ENCODE assay signal across 1 fruit fly cellular context in genomic region chr2L:3475948-3476347, dm6.
A peak's percentile ranks its signal among the peaks of the same experiment; 100 is the strongest.
TF ChIP-seq lines count a peak whose summit lies in the region.

No protein-coding gene starts in this region.

TF ChIP-seq in whole organism, embryonic, 481 proteins besides CTCF, POLR2A, EP300 and RAD21 (continued from another document and continues in another):
- no peak for TF ChIP-seq CG16813 (GFP tag; IDR thresholded peaks at IDR 0.05; lab: Robert Waterston, UW; ENCODE audit: partially characterized antibody)
- no peak for TF ChIP-seq CG6654 (GFP tag; optimal IDR thresholded peaks at IDR 0.05; lab: Kevin White, UChicago)
- peak; percentile 94 for TF ChIP-seq D19A (tag; optimal IDR thresholded peaks at IDR 0.05; lab: Kevin White, UChicago)
- peak; percentile 38 for TF ChIP-seq CG14667 (GFP tag; IDR thresholded peaks at IDR 0.05; lab: Robert Waterston, UW)
- peak; percentile 82 for TF ChIP-seq CG18619 (GFP tag; optimal IDR thresholded peaks at IDR 0.05; lab: Kevin White, UChicago)
- no peak for TF ChIP-seq CG10959 (GFP tag; IDR thresholded peaks at IDR 0.05; lab: Robert Waterston, UW)
- peak; percentile 21 for TF ChIP-seq CG4854 (GFP tag; optimal IDR thresholded peaks at IDR 0.05; lab: Kevin White, UChicago)
- TF ChIP-seq br (optimal IDR thresholded peaks at IDR 0.05; lab: Kevin White, UChicago), result no peak
- TF ChIP-seq phol (tag; optimal IDR thresholded peaks at IDR 0.05; lab: Kevin White, UChicago), result peak; percentile 60
- TF ChIP-seq pan (optimal IDR thresholded peaks at IDR 0.05; lab: Kevin White, UChicago), result no peak
- TF ChIP-seq pan (GFP tag; optimal IDR thresholded peaks at IDR 0.05 in 1 of 2, IDR thresholded peaks at IDR 0.05 in 1 of 2), result peak in 1 of 2 experiments; percentile 72
- peak; percentile 78 for TF ChIP-seq CG9437 (GFP tag; optimal IDR thresholded peaks at IDR 0.05; lab: Kevin White, UChicago)
- peak; percentile 53 for TF ChIP-seq mam (GFP tag; optimal IDR thresholded peaks at IDR 0.05; lab: Kevin White, UChicago)
- peak; percentile 24 for TF ChIP-seq CG12219 (GFP tag; optimal IDR thresholded peaks at IDR 0.05; lab: Kevin White, UChicago)
- TF ChIP-seq CG12942 (GFP tag; optimal IDR thresholded peaks at IDR 0.05; lab: Kevin White, UChicago), result no peak
- TF ChIP-seq CG15696 (tag; optimal IDR thresholded peaks at IDR 0.05; lab: Kevin White, UChicago), result no peak
- TF ChIP-seq Hr3 (GFP tag; optimal IDR thresholded peaks at IDR 0.05; lab: Kevin White, UChicago), result peak; percentile 49
- peak; percentile 74 for TF ChIP-seq CG12391 (tag; optimal IDR thresholded peaks at IDR 0.05; lab: Kevin White, UChicago)
- TF ChIP-seq CG4730 (GFP tag; IDR thresholded peaks at IDR 0.05; lab: Robert Waterston, UW), result peak; percentile 35; the same call in 1 of the 2 replicates
- no peak for TF ChIP-seq CG9797 (GFP tag; optimal IDR thresholded peaks at IDR 0.05; lab: Kevin White, UChicago)
- no peak for TF ChIP-seq CG1024 (GFP tag; IDR thresholded peaks at IDR 0.05; lab: Robert Waterston, UW)
- no peak for TF ChIP-seq pfk (GFP tag; optimal IDR thresholded peaks at IDR 0.05; lab: Kevin White, UChicago)
- no peak for TF ChIP-seq zfh1 (GFP tag; IDR thresholded peaks at IDR 0.05; lab: Robert Waterston, UW)
- TF ChIP-seq CG13123 (GFP tag; optimal IDR thresholded peaks at IDR 0.05; lab: Kevin White, UChicago), result no peak
- peak; percentile 35; the same call in 1 of the 2 replicates for TF ChIP-seq wor (GFP tag; IDR thresholded peaks at IDR 0.05; lab: Robert Waterston, UW)
- peak; percentile 71 for TF ChIP-seq CG4424 (GFP tag; optimal IDR thresholded peaks at IDR 0.05; lab: Kevin White, UChicago)
- no peak for TF ChIP-seq tll (GFP tag; optimal IDR thresholded peaks at IDR 0.05; lab: Kevin White, UChicago)
- TF ChIP-seq knrl (GFP tag; IDR thresholded peaks at IDR 0.05; lab: Robert Waterston, UW; ENCODE audit: partially characterized antibody), result no peak
- TF ChIP-seq tup (GFP tag; optimal IDR thresholded peaks at IDR 0.05; lab: Kevin White, UChicago), result no peak
- TF ChIP-seq CG2116 (GFP tag; optimal IDR thresholded peaks at IDR 0.05; lab: Kevin White, UChicago), result no peak
- 0 out of 2 replicates have a peak, but pooled peaks have one; percentile 54 for TF ChIP-seq E2f1 (GFP tag; IDR thresholded peaks at IDR 0.05; lab: Robert Waterston, UW)
- no peak for TF ChIP-seq Elba2 (GFP tag; optimal IDR thresholded peaks at IDR 0.05; lab: Kevin White, UChicago)
- TF ChIP-seq CG31441 (GFP tag; IDR thresholded peaks at IDR 0.05; lab: Robert Waterston, UW), result peak; percentile 61
- no peak for TF ChIP-seq dan (GFP tag; IDR thresholded peaks at IDR 0.05; lab: Robert Waterston, UW)
- no peak for TF ChIP-seq crol (GFP tag; IDR thresholded peaks at IDR 0.05; lab: Robert Waterston, UW)
- peak; percentile 69 for TF ChIP-seq CG13296 (GFP tag; optimal IDR thresholded peaks at IDR 0.05; lab: Kevin White, UChicago)
- peak; percentile 49 for TF ChIP-seq bcd (GFP tag; optimal IDR thresholded peaks at IDR 0.05; lab: Kevin White, UChicago)
- peak; percentile 57; the same call in 1 of the 2 replicates for TF ChIP-seq Ada2b (GFP tag; IDR thresholded peaks at IDR 0.05; lab: Robert Waterston, UW)
- TF ChIP-seq CG2129 (GFP tag; IDR thresholded peaks at IDR 0.05; lab: Robert Waterston, UW; ENCODE audit: partially characterized antibody), result no peak
- TF ChIP-seq gcm (GFP tag; optimal IDR thresholded peaks at IDR 0.05; lab: Kevin White, UChicago), result peak; percentile 3
- no peak for TF ChIP-seq ERR (GFP tag; optimal IDR thresholded peaks at IDR 0.05; lab: Kevin White, UChicago)
- TF ChIP-seq CG34376 (GFP tag; optimal IDR thresholded peaks at IDR 0.05; lab: Kevin White, UChicago), result no peak
- TF ChIP-seq ac (GFP tag; optimal IDR thresholded peaks at IDR 0.05; lab: Kevin White, UChicago), result no peak
- TF ChIP-seq sima (GFP tag; optimal IDR thresholded peaks at IDR 0.05; lab: Kevin White, UChicago), result no peak
- no peak for TF ChIP-seq Scr (GFP tag; IDR thresholded peaks at IDR 0.05; lab: Robert Waterston, UW; ENCODE audit: partially characterized antibody)
- no peak for TF ChIP-seq gfzf (GFP tag; optimal IDR thresholded peaks at IDR 0.05; lab: Kevin White, UChicago)
- TF ChIP-seq CG7556 (GFP tag; optimal IDR thresholded peaks at IDR 0.05; lab: Kevin White, UChicago), result peak; percentile 84
- no peak for TF ChIP-seq CG8478 (optimal IDR thresholded peaks at IDR 0.05; lab: Kevin White, UChicago)
- no peak for TF ChIP-seq chinmo (GFP tag; IDR thresholded peaks at IDR 0.05; lab: Robert Waterston, UW; ENCODE audit: partially characterized antibody)
- TF ChIP-seq amos (GFP tag; IDR thresholded peaks at IDR 0.05; lab: Robert Waterston, UW; ENCODE audit: partially characterized antibody), result no peak
- no peak for TF ChIP-seq CG7745 (tag; optimal IDR thresholded peaks at IDR 0.05; lab: Kevin White, UChicago)
- TF ChIP-seq CG10979 (tag; optimal IDR thresholded peaks at IDR 0.05; lab: Kevin White, UChicago), result peak; percentile 58
- peak; percentile 46; the same call in 1 of the 2 replicates for TF ChIP-seq CG32767 (GFP tag; IDR thresholded peaks at IDR 0.05; lab: Robert Waterston, UW)
- peak; percentile 71 for TF ChIP-seq slbo (GFP tag; IDR thresholded peaks at IDR 0.05; lab: Robert Waterston, UW)
- peak; percentile 77 for TF ChIP-seq CG11504 (tag; optimal IDR thresholded peaks at IDR 0.05; lab: Kevin White, UChicago)
- TF ChIP-seq CG17612 (GFP tag; IDR thresholded peaks at IDR 0.05; lab: Robert Waterston, UW), result no peak
- TF ChIP-seq CG8944 (GFP tag; optimal IDR thresholded peaks at IDR 0.05; lab: Kevin White, UChicago), result no peak
- TF ChIP-seq Tbp (GFP tag; optimal IDR thresholded peaks at IDR 0.05; lab: Kevin White, UChicago), result no peak
- TF ChIP-seq corto (GFP tag; optimal IDR thresholded peaks at IDR 0.05; lab: Kevin White, UChicago), result no peak
- no peak for TF ChIP-seq Ets65A (GFP tag; lab: Kevin White, UChicago)
- peak; percentile 26 for TF ChIP-seq CG12744 (GFP tag; optimal IDR thresholded peaks at IDR 0.05; lab: Kevin White, UChicago)
- TF ChIP-seq nmo (GFP tag; optimal IDR thresholded peaks at IDR 0.05; lab: Kevin White, UChicago), result peak; percentile 70
- no peak; the same call in 2 of the 3 replicates for TF ChIP-seq Mrtf (GFP tag; IDR thresholded peaks at IDR 0.05; lab: Robert Waterston, UW)
- peak; percentile 74 for TF ChIP-seq NfI (GFP tag; optimal IDR thresholded peaks at IDR 0.05; lab: Kevin White, UChicago)
- no peak for TF ChIP-seq bigmax (GFP tag; optimal IDR thresholded peaks at IDR 0.05; lab: Kevin White, UChicago)
- TF ChIP-seq CG13424 (tag; optimal IDR thresholded peaks at IDR 0.05; lab: Kevin White, UChicago), result peak; percentile 66
- no peak for TF ChIP-seq CG4404 (GFP tag; IDR thresholded peaks at IDR 0.05; lab: Robert Waterston, UW)
- TF ChIP-seq p53 (GFP tag; optimal IDR thresholded peaks at IDR 0.05; lab: Kevin White, UChicago), result no peak
- no peak for TF ChIP-seq CG11560 (tag; IDR thresholded peaks at IDR 0.05; lab: Robert Waterston, UW)
- TF ChIP-seq CG11696 (GFP tag; IDR thresholded peaks at IDR 0.05; lab: Robert Waterston, UW), result no peak
- no peak for TF ChIP-seq CG8281 (tag; optimal IDR thresholded peaks at IDR 0.05; lab: Kevin White, UChicago)
- TF ChIP-seq CG16779 (GFP tag; IDR thresholded peaks at IDR 0.05; lab: Robert Waterston, UW), result no peak
- no peak for TF ChIP-seq Adf1 (GFP tag; IDR thresholded peaks at IDR 0.05; lab: Robert Waterston, UW)
- TF ChIP-seq cwo (GFP tag; optimal IDR thresholded peaks at IDR 0.05; lab: Kevin White, UChicago), result peak; percentile 70
- peak; percentile 51 for TF ChIP-seq D19B (GFP tag; optimal IDR thresholded peaks at IDR 0.05; lab: Kevin White, UChicago)
- no peak for TF ChIP-seq CG12769 (tag; optimal IDR thresholded peaks at IDR 0.05; lab: Kevin White, UChicago)
- TF ChIP-seq CG11398 (GFP tag; optimal IDR thresholded peaks at IDR 0.05; lab: Kevin White, UChicago), result no peak
- no peak for TF ChIP-seq ab (GFP tag; optimal IDR thresholded peaks at IDR 0.05; lab: Kevin White, UChicago)
- no peak for TF ChIP-seq CG1529 (GFP tag; optimal IDR thresholded peaks at IDR 0.05; lab: Kevin White, UChicago)
- TF ChIP-seq CG7987 (GFP tag; optimal IDR thresholded peaks at IDR 0.05; lab: Kevin White, UChicago), result peak; percentile 31
- TF ChIP-seq CG18011 (GFP tag; optimal IDR thresholded peaks at IDR 0.05; lab: Kevin White, UChicago), result peak; percentile 38
- no peak for TF ChIP-seq jing (GFP tag; optimal IDR thresholded peaks at IDR 0.05; lab: Kevin White, UChicago)
- TF ChIP-seq Usf (GFP tag; optimal IDR thresholded peaks at IDR 0.05; lab: Kevin White, UChicago), result no peak
- TF ChIP-seq ci (GFP tag; IDR thresholded peaks at IDR 0.05; lab: Robert Waterston, UW), result peak; percentile 40
- peak; percentile 20; the same call in 1 of the 2 replicates for TF ChIP-seq onecut (GFP tag; IDR thresholded peaks at IDR 0.05; lab: Robert Waterston, UW)
- no peak for TF ChIP-seq CG4707 (GFP tag; optimal IDR thresholded peaks at IDR 0.05; lab: Kevin White, UChicago)
- peak; percentile 18 for TF ChIP-seq Deaf1 (tag; optimal IDR thresholded peaks at IDR 0.05; lab: Kevin White, UChicago)
- peak; percentile 9 for TF ChIP-seq CG4820 (GFP tag; optimal IDR thresholded peaks at IDR 0.05; lab: Kevin White, UChicago)
- TF ChIP-seq CG3847 (GFP tag; IDR thresholded peaks at IDR 0.05; lab: Robert Waterston, UW), result peak; percentile 52
- peak; percentile 62 for TF ChIP-seq CG9215 (GFP tag; IDR thresholded peaks at IDR 0.05; lab: Robert Waterston, UW)
- TF ChIP-seq CG11085 (GFP tag; IDR thresholded peaks at IDR 0.05; lab: Robert Waterston, UW), result no peak
- peak; percentile 58 for TF ChIP-seq CG6689 (GFP tag; IDR thresholded peaks at IDR 0.05; lab: Robert Waterston, UW)
- peak; percentile 65; the same call in 1 of the 2 replicates for TF ChIP-seq Atf6 (GFP tag; IDR thresholded peaks at IDR 0.05; lab: Robert Waterston, UW)
- no peak for TF ChIP-seq cas (GFP tag; IDR thresholded peaks at IDR 0.05; lab: Robert Waterston, UW)
- TF ChIP-seq Chrac-16 (GFP tag; optimal IDR thresholded peaks at IDR 0.05; lab: Kevin White, UChicago), result peak; percentile 40
- TF ChIP-seq fd96Cb (tag; optimal IDR thresholded peaks at IDR 0.05; lab: Kevin White, UChicago), result peak; percentile 65
- no peak for TF ChIP-seq CG34224 (GFP tag; IDR thresholded peaks at IDR 0.05; lab: Robert Waterston, UW; ENCODE audit: partially characterized antibody)
- TF ChIP-seq her (GFP tag; optimal IDR thresholded peaks at IDR 0.05; lab: Kevin White, UChicago), result no peak
- TF ChIP-seq ara (GFP tag; IDR thresholded peaks at IDR 0.05; lab: Robert Waterston, UW), result no peak
- TF ChIP-seq CG10147 (GFP tag; optimal IDR thresholded peaks at IDR 0.05; lab: Kevin White, UChicago), result peak; percentile 68
- TF ChIP-seq CG14860 (GFP tag; IDR thresholded peaks at IDR 0.05; lab: Robert Waterston, UW; ENCODE audit: partially characterized antibody), result no peak
- TF ChIP-seq Jarid2 (GFP tag; optimal IDR thresholded peaks at IDR 0.05; lab: Kevin White, UChicago), result peak; percentile 14
- TF ChIP-seq CG16863 (GFP tag; optimal IDR thresholded peaks at IDR 0.05; lab: Kevin White, UChicago), result peak; percentile 1
- no peak for TF ChIP-seq CG15601 (tag; optimal IDR thresholded peaks at IDR 0.05; lab: Kevin White, UChicago)
- TF ChIP-seq Opbp (GFP tag; IDR thresholded peaks at IDR 0.05; lab: Robert Waterston, UW; ENCODE audit: partially characterized antibody), result no peak
- no peak for TF ChIP-seq CG13894 (tag; optimal IDR thresholded peaks at IDR 0.05; lab: Kevin White, UChicago)
- peak; percentile 58; the same call in 1 of the 2 replicates for TF ChIP-seq CG32532 (GFP tag; IDR thresholded peaks at IDR 0.05; lab: Robert Waterston, UW)
- TF ChIP-seq Xbp1 (GFP tag; optimal IDR thresholded peaks at IDR 0.05; lab: Kevin White, UChicago), result peak; percentile 57
- TF ChIP-seq CG6175 (GFP tag; IDR thresholded peaks at IDR 0.05; lab: Robert Waterston, UW), result no peak
- peak; percentile 50 for TF ChIP-seq az2 (GFP tag; optimal IDR thresholded peaks at IDR 0.05; lab: Kevin White, UChicago)
- TF ChIP-seq Ravus (GFP tag; IDR thresholded peaks at IDR 0.05; lab: Robert Waterston, UW), result no peak
- TF ChIP-seq CG6254 (GFP tag; optimal IDR thresholded peaks at IDR 0.05; lab: Kevin White, UChicago), result no peak
- TF ChIP-seq Mad (GFP tag; optimal IDR thresholded peaks at IDR 0.05; lab: Kevin White, UChicago), result peak; percentile 4
- no peak for TF ChIP-seq otp (GFP tag; IDR thresholded peaks at IDR 0.05; lab: Robert Waterston, UW)
- TF ChIP-seq bab2 (GFP tag; optimal IDR thresholded peaks at IDR 0.05; lab: Kevin White, UChicago), result peak; percentile 50
- TF ChIP-seq MBD-R2 (GFP tag; IDR thresholded peaks at IDR 0.05; lab: Robert Waterston, UW), result no peak
- no peak; the same call in 1 of the 2 replicates for TF ChIP-seq H2.0 (GFP tag; IDR thresholded peaks at IDR 0.05; lab: Robert Waterston, UW)
- TF ChIP-seq sna (GFP tag; IDR thresholded peaks at IDR 0.05; lab: Robert Waterston, UW; ENCODE audit: partially characterized antibody), result no peak
- TF ChIP-seq tio (GFP tag; optimal IDR thresholded peaks at IDR 0.05; lab: Kevin White, UChicago), result peak; percentile 12
- peak; percentile 19 for TF ChIP-seq CG14710 (tag; optimal IDR thresholded peaks at IDR 0.05; lab: Kevin White, UChicago)
- TF ChIP-seq CG5180 (GFP tag; optimal IDR thresholded peaks at IDR 0.05; lab: Kevin White, UChicago), result peak; percentile 47
- peak; percentile 56 for TF ChIP-seq zfh2 (GFP tag; optimal IDR thresholded peaks at IDR 0.05; lab: Kevin White, UChicago)
- TF ChIP-seq nerfin-1 (tag; optimal IDR thresholded peaks at IDR 0.05; lab: Kevin White, UChicago), result no peak
- TF ChIP-seq CG18599 (GFP tag; optimal IDR thresholded peaks at IDR 0.05; lab: Kevin White, UChicago), result peak; percentile 77
- TF ChIP-seq CG43689 (GFP tag; IDR thresholded peaks at IDR 0.05; lab: Robert Waterston, UW), result no peak
- TF ChIP-seq CG2199 (GFP tag; IDR thresholded peaks at IDR 0.05; lab: Robert Waterston, UW), result no peak
- no peak for TF ChIP-seq peb (GFP tag; IDR thresholded peaks at IDR 0.05; lab: Robert Waterston, UW)
- no peak for TF ChIP-seq wek (GFP tag; optimal IDR thresholded peaks at IDR 0.05; lab: Kevin White, UChicago)
- no peak for TF ChIP-seq CrebB (tag; optimal IDR thresholded peaks at IDR 0.05; lab: Kevin White, UChicago)
- TF ChIP-seq hth (optimal IDR thresholded peaks at IDR 0.05; lab: Kevin White, UChicago), result no peak
- no peak for TF ChIP-seq Stat92E (GFP tag; optimal IDR thresholded peaks at IDR 0.05; lab: Kevin White, UChicago)
- TF ChIP-seq CG34422 (GFP tag; IDR thresholded peaks at IDR 0.05; lab: Robert Waterston, UW), result peak; percentile 81
- peak; percentile 62 for TF ChIP-seq BtbVII (GFP tag; optimal IDR thresholded peaks at IDR 0.05; lab: Kevin White, UChicago)
- TF ChIP-seq Nf-YA (GFP tag; IDR thresholded peaks at IDR 0.05; lab: Robert Waterston, UW), result no peak
- peak; percentile 73 for TF ChIP-seq Hmr (GFP tag; optimal IDR thresholded peaks at IDR 0.05; lab: Kevin White, UChicago)
